Worm (Caenorhabditis elegans) whole organism, L4/young adult: ENCODE measurements around the gene srt-74.

Experiments used
- W03F9.2 ChIP-seq: fragments of 150-350 bp; optimal IDR thresholded peaks from 2 replicates; lab custom pipeline; 2014; ENCODE audit warnings: missing biosample characterization, missing genetic modification characterization
- dao-5 ChIP-seq: sonication (generic microtip); optimal IDR thresholded peaks from 2 replicates; lab custom pipeline; 2016; ENCODE audit warnings: missing genotype, missing genetic modification characterization, moderate library complexity, missing compliant biosample characterization
- him-1 ChIP-seq: sonication (generic microtip); optimal IDR thresholded peaks from 2 replicates; lab custom pipeline; 2016; ENCODE audit warnings: missing genotype, missing genetic modification reagents, missing genetic modification characterization, missing compliant biosample characterization

ce11 chrV:14252025-14252424 lies 30.1 kb downstream of the srt-74 start, which contains the start of gene K02E11.5:
- TF ChIP-seq dao-5 (tag; lab: Kevin White, UChicago), result no peak
- TF ChIP-seq him-1 (tag; lab: Kevin White, UChicago), result no peak
- TF ChIP-seq W03F9.2, result no peak
